Worm (Caenorhabditis elegans): Measurements from ENCODE around the gene Y51A2B.16.
A peak's percentile ranks its signal among the peaks of the same experiment; 100 is the strongest.

Y51A2B.16 gene

ce11 chrV:18359888-18360287 is 37.8 kb downstream of the Y51A2B.16 start, which contains the start of gene C08E8.5:
Gene C08E8.5 (minus strand): TSS chrV:18359988.
- TF ChIP-seq unc-55 (GFP tag; optimal IDR thresholded peaks at IDR 0.05), result no peak
- TF ChIP-seq ceh-31 (tag; optimal IDR thresholded peaks at IDR 0.05), result no peak
- TF ChIP-seq hlh-8 (tag; optimal IDR thresholded peaks at IDR 0.05), result no peak
- no peak for TF ChIP-seq fkh-10 (GFP tag; optimal IDR thresholded peaks at IDR 0.05)
- TF ChIP-seq ceh-30 (tag; optimal IDR thresholded peaks at IDR 0.05), result no peak
- no peak for TF ChIP-seq ama-1 (optimal IDR thresholded peaks at IDR 0.05)
- TF ChIP-seq odd-2 (tag; optimal IDR thresholded peaks at IDR 0.05), result no peak

ce11 chrV:18355742-18356141 is 42.0 kb downstream of the Y51A2B.16 start, which contains the start of gene C08E8.2:
Gene C08E8.2 (minus strand): TSS chrV:18355842.
- TF ChIP-seq pag-3 (tag; optimal IDR thresholded peaks at IDR 0.05; ENCODE audit: borderline replicate concordance), result no peak
- no peak for TF ChIP-seq C38D4.7 (GFP tag; optimal IDR thresholded peaks at IDR 0.05)
- TF ChIP-seq ceh-19 (GFP tag; optimal IDR thresholded peaks at IDR 0.05), result no peak
- TF ChIP-seq pax-1 (tag; optimal IDR thresholded peaks at IDR 0.05), result no peak
- no peak for TF ChIP-seq odd-2 (tag; optimal IDR thresholded peaks at IDR 0.05)
- TF ChIP-seq ceh-34 (tag; optimal IDR thresholded peaks at IDR 0.05), result no peak
- TF ChIP-seq K09A11.1 (tag; optimal IDR thresholded peaks at IDR 0.05; ENCODE audit: insufficient read depth), result no peak
- no peak for TF ChIP-seq syd-9 (tag; optimal IDR thresholded peaks at IDR 0.05)
- TF ChIP-seq nhr-11 (tag; optimal IDR thresholded peaks at IDR 0.05), result no peak
- no peak for TF ChIP-seq madf-2 (tag; optimal IDR thresholded peaks at IDR 0.05)
- TF ChIP-seq ets-4 (tag; optimal IDR thresholded peaks at IDR 0.05), result no peak
- TF ChIP-seq T23F11.4 (GFP tag; optimal IDR thresholded peaks at IDR 0.05), result no peak
- no peak for TF ChIP-seq eyg-1 (tag; optimal IDR thresholded peaks at IDR 0.05)
- no peak for TF ChIP-seq pha-2 (tag; optimal IDR thresholded peaks at IDR 0.05)
- TF ChIP-seq sdc-2 (tag; optimal IDR thresholded peaks at IDR 0.05), result no peak
- no peak for TF ChIP-seq ceh-14 (tag; optimal IDR thresholded peaks at IDR 0.05)
- TF ChIP-seq hlh-30 (tag; optimal IDR thresholded peaks at IDR 0.05; ENCODE audit: insufficient read depth), result no peak
- TF ChIP-seq lim-6 (tag; optimal IDR thresholded peaks at IDR 0.05), result no peak
- TF ChIP-seq ceh-2 (tag; optimal IDR thresholded peaks at IDR 0.05), result no peak
- TF ChIP-seq ceh-30 (tag; optimal IDR thresholded peaks at IDR 0.05), result no peak

DNA sequence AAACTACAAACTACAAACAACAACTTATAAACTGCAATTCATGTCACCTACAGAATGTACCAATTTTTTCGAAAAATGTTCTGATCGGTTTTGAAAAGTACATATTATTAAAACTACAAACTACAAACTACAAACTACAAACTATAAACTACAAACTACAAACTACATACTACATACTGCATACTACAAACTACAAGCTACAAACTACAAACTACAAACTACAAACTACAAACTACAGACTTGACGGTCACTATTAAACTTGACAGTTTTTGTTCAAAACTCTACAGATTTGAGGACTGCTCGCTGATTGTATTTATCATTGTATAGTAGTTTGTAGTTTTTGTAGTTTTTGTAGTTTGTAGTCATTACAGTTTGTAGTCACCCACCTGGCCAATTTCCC is 43.4 kb downstream of the Y51A2B.16 start:
- TF ChIP-seq sox-2 (GFP tag; IDR thresholded peaks at IDR 0.05), result no peak
- TF ChIP-seq ceh-30 (tag; optimal IDR thresholded peaks at IDR 0.05), result peak; percentile 28

DNA sequence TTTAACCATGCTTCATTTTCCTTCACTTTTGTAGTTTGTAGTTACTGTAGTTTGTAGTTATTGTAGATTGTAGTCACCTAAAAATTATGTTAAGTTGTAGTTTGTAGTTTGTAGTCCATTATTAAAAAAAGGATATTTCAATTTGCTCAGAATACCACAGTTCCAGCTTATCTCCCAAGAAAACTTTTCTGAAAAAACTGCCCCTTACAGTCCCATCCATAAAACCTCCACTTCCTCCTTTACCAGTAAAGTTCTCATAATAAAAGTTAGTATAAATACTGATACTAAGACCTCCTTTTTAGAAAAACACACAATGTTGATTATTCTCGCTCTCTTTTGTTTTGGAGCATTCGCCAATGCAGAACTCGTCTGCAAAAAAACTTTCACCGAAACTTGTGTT is 47.0 kb downstream of the Y51A2B.16 start, which contains the start of gene C08E8.11:
Gene C08E8.11, plus strand, starts transcription at position 301 of the 400 bp plus-strand sequence.
- TF ChIP-seq ttx-3 (tag; optimal IDR thresholded peaks at IDR 0.05) (no peak), ceh-48 (tag; optimal IDR thresholded peaks at IDR 0.05) (no peak), odd-2 (tag; optimal IDR thresholded peaks at IDR 0.05) (no peak), Y22D7AL.16 (tag; optimal IDR thresholded peaks at IDR 0.05) (no peak), dmd-4 (tag; optimal IDR thresholded peaks at IDR 0.05; ENCODE audit: borderline replicate concordance) (no peak), unc-55 (GFP tag; optimal IDR thresholded peaks at IDR 0.05) (no peak), hlh-13 (GFP tag; optimal IDR thresholded peaks at IDR 0.05) (no peak), C38D4.7 (GFP tag; optimal IDR thresholded peaks at IDR 0.05) (no peak), sox-2 (GFP tag; IDR thresholded peaks at IDR 0.05) (no peak), ceh-22 (tag; optimal IDR thresholded peaks at IDR 0.05) (no peak), ceh-24 (tag; optimal IDR thresholded peaks at IDR 0.05) (no peak), nfya-1 (tag; optimal IDR thresholded peaks at IDR 0.05) (no peak)

- TF ChIP-seq nhr-11 (tag; optimal IDR thresholded peaks at IDR 0.05), result no peak
Measured at ce11 chrV:18350046-18350445, 47.7 kb downstream of the Y51A2B.16 start, which contains the start of gene C08E8.3. Gene C08E8.3 (plus strand): TSS chrV:18350129.
